Fruit fly (Drosophila melanogaster) whole organism, adult: Measurements from ENCODE around the gene CG14856.
A peak's percentile ranks its signal among the peaks of the same experiment; 100 is the strongest.

Experiments used
- CG11617 ChIP-seq: fragments of 200-800 bp; sonication (Bioruptor generic); optimal IDR thresholded peaks from 2 replicates; lab custom pipeline; 2017; ENCODE audit warnings: mild to moderate bottlenecking, missing biosample characterization, missing genetic modification reagents, missing genetic modification characterization
- CG12768 ChIP-seq: fragments of 200-800 bp; sonication (Bioruptor generic); optimal IDR thresholded peaks from 2 replicates; lab custom pipeline; 2017; ENCODE audit warnings: missing biosample characterization, missing genetic modification characterization, mild to moderate bottlenecking, moderate library complexity, missing genetic modification reagents
- CG14711 ChIP-seq: fragments of 200-800 bp; sonication (Bioruptor generic); optimal IDR thresholded peaks from 2 replicates; lab custom pipeline; 2018; ENCODE audit warnings: missing biosample characterization, mild to moderate bottlenecking, missing genetic modification characterization, moderate library complexity
- CG1620 ChIP-seq: fragments of 200-800 bp; sonication (Bioruptor generic); optimal IDR thresholded peaks from 2 replicates; lab custom pipeline; 2016; ENCODE audit warnings: missing biosample characterization, missing genetic modification characterization
- CG33017 ChIP-seq: fragments of 200-800 bp; sonication (Bioruptor generic); optimal IDR thresholded peaks from 2 replicates; lab custom pipeline; 2018; ENCODE audit warnings: missing biosample characterization, mild to moderate bottlenecking, missing genetic modification characterization, moderate library complexity
- CG5204 ChIP-seq: fragments of 200-800 bp; sonication (Bioruptor generic); optimal IDR thresholded peaks from 2 replicates; lab custom pipeline; 2016; ENCODE audit warnings: missing biosample characterization, missing genetic modification characterization
- CG7045 ChIP-seq: fragments of 200-800 bp; sonication (Bioruptor generic); optimal IDR thresholded peaks from 2 replicates; lab custom pipeline; 2017; ENCODE audit warnings: missing biosample characterization, mild to moderate bottlenecking, missing genetic modification characterization
- CG7101 ChIP-seq: fragments of 200-800 bp; sonication (Bioruptor generic); optimal IDR thresholded peaks from 2 replicates; lab custom pipeline; 2018; ENCODE audit warnings: missing biosample characterization, mild to moderate bottlenecking, missing genetic modification characterization, moderate library complexity
- Clk ChIP-seq: fragments of 200-800 bp; sonication (Bioruptor generic); optimal IDR thresholded peaks from 2 replicates; lab custom pipeline; 2017; ENCODE audit warnings: missing biosample characterization, missing genetic modification characterization
- Crg-1 ChIP-seq: fragments of 200-800 bp; sonication (Bioruptor generic); optimal IDR thresholded peaks from 2 replicates; lab custom pipeline; 2016; ENCODE audit warnings: missing biosample characterization, missing genetic modification characterization
- Hr96 ChIP-seq: fragments of 200-800 bp; sonication (Bioruptor generic); optimal IDR thresholded peaks from 2 replicates; lab custom pipeline; 2016; ENCODE audit warnings: missing biosample characterization, missing genetic modification characterization
- Mnt ChIP-seq: fragments of 200-800 bp; sonication (Bioruptor generic); optimal IDR thresholded peaks from 2 replicates; lab custom pipeline; 2016; ENCODE audit warnings: missing biosample characterization, mild to moderate bottlenecking, missing genetic modification characterization
- bab1 ChIP-seq: fragments of 200-800 bp; sonication (Bioruptor generic); optimal IDR thresholded peaks from 3 replicates; lab custom pipeline; 2019; ENCODE audit warnings: missing biosample characterization, mild to moderate bottlenecking, missing genetic modification characterization, moderate library complexity
- cic ChIP-seq: fragments of 200-800 bp; sonication (Bioruptor generic); optimal IDR thresholded peaks from 2 replicates; lab custom pipeline; 2017; ENCODE audit warnings: missing biosample characterization, mild to moderate bottlenecking, missing genetic modification characterization, moderate library complexity
- cnc ChIP-seq, 2 experiments: fragments of >200 bp; optimal IDR thresholded peaks; 2 replicates each; lab custom pipeline; 2017
- kay ChIP-seq: fragments of 200-800 bp; sonication (Bioruptor generic); peaks from one replicate; lab custom pipeline; 2016; ENCODE audit warnings: missing biosample characterization, missing genetic modification characterization, borderline replicate concordance
- ovo ChIP-seq: fragments of 200-800 bp; sonication (Bioruptor generic); optimal IDR thresholded peaks from 2 replicates; lab custom pipeline; 2016; ENCODE audit warnings: missing biosample characterization, missing genetic modification characterization
- pad ChIP-seq: fragments of 200-800 bp; sonication (Bioruptor generic); optimal IDR thresholded peaks from 3 replicates; lab custom pipeline; 2017; ENCODE audit warnings: missing biosample characterization, missing genetic modification characterization, mild to moderate bottlenecking, moderate library complexity, missing genetic modification reagents
- tj ChIP-seq: fragments of 200-800 bp; sonication (Bioruptor generic); optimal IDR thresholded peaks from 3 replicates; lab custom pipeline; 2017; ENCODE audit warnings: missing biosample characterization, mild to moderate bottlenecking, missing genetic modification characterization, moderate library complexity
- toe ChIP-seq: fragments of 200-800 bp; sonication (Bioruptor generic); optimal IDR thresholded peaks from 2 replicates; lab custom pipeline; 2016; ENCODE audit warnings: missing biosample characterization, missing genetic modification characterization

CG14856 gene

DNA sequence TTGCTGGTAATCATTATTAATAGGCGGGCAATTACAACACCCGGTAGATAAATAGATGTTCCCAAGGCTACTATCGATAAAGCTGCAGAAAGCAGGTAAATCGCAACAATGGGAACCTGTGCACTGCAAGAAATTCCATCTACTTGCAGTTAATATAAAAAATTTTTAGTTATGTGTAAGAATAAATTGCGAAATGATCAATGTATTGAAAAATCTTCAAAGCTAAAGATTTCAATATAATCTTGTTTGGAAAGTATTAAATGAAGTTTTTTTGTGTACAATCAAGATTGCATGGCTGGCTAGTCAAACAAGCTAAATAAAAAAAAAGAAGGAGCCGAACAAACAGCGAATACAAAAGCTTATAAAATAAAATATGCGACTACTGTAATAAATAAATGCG lies 23.4 kb upstream of the CG14856 start:
- TF ChIP-seq Clk (GFP tag; lab: Kevin White, UChicago) = no peak
- peak; percentile 37 for TF ChIP-seq CG5204

DNA sequence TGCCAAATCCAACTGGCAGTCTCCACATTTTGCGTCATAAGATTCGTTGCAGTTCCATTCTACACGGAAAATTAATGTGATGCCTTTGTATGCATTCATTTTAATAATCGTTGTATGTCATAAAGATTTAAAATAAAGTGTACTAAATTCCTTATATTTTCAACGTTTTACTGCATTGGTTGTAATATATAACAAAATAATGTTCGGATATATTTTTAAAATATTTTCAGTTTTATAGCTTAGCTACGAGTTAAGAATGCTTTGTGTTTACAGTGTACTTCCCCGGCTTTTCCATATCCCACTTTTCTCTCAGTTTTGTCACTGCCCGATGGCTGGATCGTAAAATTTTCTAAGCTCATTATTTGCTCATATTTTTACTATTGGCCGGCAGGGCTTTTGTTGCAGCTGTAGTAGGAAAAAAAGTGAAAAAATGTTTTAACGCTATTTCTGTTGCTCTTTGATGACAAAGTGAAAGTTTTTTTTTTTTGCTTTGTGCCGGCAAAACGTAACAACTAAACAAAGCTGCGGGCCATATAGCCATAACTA lies 19.0 kb upstream of the CG14856 start:
- TF ChIP-seq CG14711 (no peak), Clk (GFP tag; lab: Kevin White, UChicago) (no peak), CG7101 (tag; lab: Kevin White, UChicago) (no peak), Hr96 (no peak), cic (GFP tag; lab: Kevin White, UChicago) (no peak), toe (GFP tag; lab: Kevin White, UChicago) (peak; percentile 21), Crg-1 (GFP tag; lab: Kevin White, UChicago) (no peak), CG33017 (tag; lab: Kevin White, UChicago) (peak; percentile 43), CG12768 (GFP tag; lab: Kevin White, UChicago) (peak; percentile 8), pad (no peak), kay (peak; percentile 90)

DNA sequence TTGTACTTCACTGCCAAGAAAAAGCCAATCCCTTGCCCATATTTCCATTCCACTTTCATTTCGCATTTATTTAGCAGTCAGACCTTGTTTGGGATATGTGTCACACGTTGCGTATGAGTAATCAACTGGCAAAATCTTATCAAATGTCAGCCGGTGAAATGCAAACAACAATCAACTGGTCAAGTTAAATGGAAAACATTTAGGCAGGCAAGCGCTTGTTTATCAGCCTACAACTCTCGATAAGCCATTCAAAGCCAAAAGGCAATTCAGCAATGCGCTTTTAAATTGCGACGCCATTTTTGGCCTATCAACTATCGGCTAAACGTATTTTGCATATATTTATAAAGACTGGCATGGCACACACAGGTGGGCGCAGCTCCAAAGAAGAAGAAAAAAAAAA lies 18.0 kb upstream of the CG14856 start:
- peak; percentile 38 for TF ChIP-seq cic (GFP tag; lab: Kevin White, UChicago)
- no peak for TF ChIP-seq CG5204
- TF ChIP-seq Mnt (GFP tag; lab: Kevin White, UChicago) = no peak
- no peak for TF ChIP-seq cnc (optimal IDR thresholded peaks at IDR 0.05; lab: Kevin White, UChicago)
- TF ChIP-seq Crg-1 (GFP tag; lab: Kevin White, UChicago) = no peak
- TF ChIP-seq CG7101 (tag; lab: Kevin White, UChicago) = no peak
- TF ChIP-seq pad = no peak
- TF ChIP-seq tj = no peak
- TF ChIP-seq kay = peak; percentile 91
- TF ChIP-seq CG14711 = no peak
- TF ChIP-seq bab1 (GFP tag; lab: Kevin White, UChicago) = no peak
- TF ChIP-seq ovo = no peak
- TF ChIP-seq CG12768 (GFP tag; lab: Kevin White, UChicago) = peak; percentile 26
- TF ChIP-seq CG11617 (GFP tag; lab: Kevin White, UChicago) = no peak
- TF ChIP-seq Clk (GFP tag; lab: Kevin White, UChicago) = no peak
- TF ChIP-seq toe (GFP tag; lab: Kevin White, UChicago) = no peak
- TF ChIP-seq CG33017 (tag; lab: Kevin White, UChicago) = no peak
- TF ChIP-seq CG1620 (GFP tag; lab: Kevin White, UChicago) = no peak
- no peak for TF ChIP-seq CG7045
- TF ChIP-seq Hr96 = no peak

DNA sequence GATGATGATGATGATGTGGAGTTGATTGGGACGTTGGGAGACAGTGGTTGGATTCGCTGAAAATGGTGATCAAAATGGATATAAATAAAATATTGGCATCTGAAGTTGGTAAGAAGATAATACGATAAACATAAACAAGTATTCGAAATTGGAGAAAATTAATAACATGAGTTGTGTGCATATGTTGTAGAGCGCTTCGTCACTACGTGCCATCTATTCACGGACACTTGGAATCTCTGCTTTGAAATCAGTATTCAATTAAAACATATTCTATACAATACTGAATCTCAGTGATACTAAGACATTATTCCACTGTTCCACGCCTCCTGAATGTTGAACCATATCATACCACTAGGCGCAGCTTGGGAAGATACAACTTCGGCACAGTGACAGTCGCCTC lies 13.5 kb upstream of the CG14856 start:
- TF ChIP-seq kay = peak; percentile 11
- no peak for TF ChIP-seq cic (GFP tag; lab: Kevin White, UChicago)
- TF ChIP-seq CG11617 (GFP tag; lab: Kevin White, UChicago) = no peak
- no peak for TF ChIP-seq Hr96
- TF ChIP-seq pad = no peak

DNA sequence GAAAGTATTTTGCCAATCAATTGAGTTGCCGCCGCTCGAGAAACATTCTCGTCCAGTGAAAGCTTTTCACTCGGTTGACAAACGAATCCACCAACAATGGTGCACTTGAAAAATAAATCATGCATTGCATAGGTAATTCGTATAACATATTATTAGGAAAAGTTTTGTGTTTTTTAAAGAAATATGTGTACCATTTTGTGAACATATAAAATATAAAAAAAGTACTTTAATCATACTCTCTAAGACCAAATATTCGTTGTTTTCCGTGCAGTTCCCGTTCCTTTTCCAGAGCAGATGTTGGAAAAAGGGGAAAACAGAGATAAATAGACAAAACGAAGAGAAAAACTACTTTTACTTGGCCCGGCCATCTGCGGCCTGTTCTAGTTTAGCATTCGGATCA lies 12.1 kb upstream of the CG14856 start:
- TF ChIP-seq CG11617 (GFP tag; lab: Kevin White, UChicago) (no peak), toe (GFP tag; lab: Kevin White, UChicago) (no peak), Clk (GFP tag; lab: Kevin White, UChicago) (no peak), cnc (optimal IDR thresholded peaks at IDR 0.05; lab: Kevin White, UChicago) (no peak), Hr96 (no peak), CG5204 (no peak), cic (GFP tag; lab: Kevin White, UChicago) (no peak), pad (no peak), bab1 (GFP tag; lab: Kevin White, UChicago) (no peak), CG7101 (tag; lab: Kevin White, UChicago) (no peak), CG1620 (GFP tag; lab: Kevin White, UChicago) (no peak), Mnt (GFP tag; lab: Kevin White, UChicago) (no peak), CG12768 (GFP tag; lab: Kevin White, UChicago) (no peak), CG7045 (no peak)

DNA sequence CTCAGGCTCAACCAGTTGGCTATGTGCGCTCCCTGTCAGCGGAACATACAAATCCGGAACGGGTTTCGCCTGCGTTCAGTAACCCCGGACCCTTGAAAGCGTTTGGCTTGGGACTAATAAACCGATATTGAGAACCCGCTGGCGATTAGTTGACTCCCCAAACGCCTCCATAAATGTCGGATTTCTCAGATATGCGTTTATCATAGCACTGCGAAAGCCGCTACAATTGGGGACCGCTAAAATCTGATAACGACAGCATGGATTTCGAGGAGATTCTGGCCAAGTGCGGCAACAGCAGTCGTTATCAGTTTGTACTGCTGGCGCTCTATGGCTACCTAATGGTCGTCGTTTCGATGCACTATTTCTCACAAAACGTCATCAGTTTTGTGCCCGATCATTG lies 2.5 kb upstream of the CG14856 start, which contains the start of gene CG14855:
CG14855 (plus strand) TSS at position 12 of the 400 bp plus-strand sequence.
- TF ChIP-seq Mnt (GFP tag; lab: Kevin White, UChicago) (no peak), cic (GFP tag; lab: Kevin White, UChicago) (no peak), Hr96 (no peak), CG11617 (GFP tag; lab: Kevin White, UChicago) (no peak), Crg-1 (GFP tag; lab: Kevin White, UChicago) (no peak), kay (no peak)

DNA sequence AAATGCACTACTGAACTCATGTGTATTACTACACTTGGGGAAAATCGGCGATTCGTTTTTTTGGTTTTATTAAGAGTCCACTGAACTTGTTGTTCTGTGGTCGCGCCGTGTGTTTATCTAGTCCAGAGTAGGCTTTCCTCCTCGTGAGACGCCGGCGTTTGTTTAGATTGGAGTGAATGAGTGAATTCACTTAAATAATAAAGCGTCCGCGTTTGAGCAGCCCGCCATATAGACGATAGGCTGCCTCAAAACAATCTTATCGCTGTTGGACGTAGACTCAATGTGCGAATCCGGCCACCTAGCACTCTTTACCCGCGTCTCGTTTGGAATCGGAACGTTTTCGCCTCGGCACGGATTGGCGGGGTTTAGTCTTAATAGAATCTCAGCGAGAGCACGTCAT lies 2.6 kb downstream of the CG14856 start, which contains the start of gene CG14857:
CG14857 (plus strand) TSS at position 367 of the 400 bp plus-strand sequence.
- TF ChIP-seq cnc (optimal IDR thresholded peaks at IDR 0.05; lab: Kevin White, UChicago) (no peak), kay (peak; percentile 49), tj (no peak), CG33017 (tag; lab: Kevin White, UChicago) (peak; percentile 12), Crg-1 (GFP tag; lab: Kevin White, UChicago) (no peak), bab1 (GFP tag; lab: Kevin White, UChicago) (no peak), cic (GFP tag; lab: Kevin White, UChicago) (peak; percentile 70), Mnt (GFP tag; lab: Kevin White, UChicago) (peak; percentile 45), CG7101 (tag; lab: Kevin White, UChicago) (no peak), CG12768 (GFP tag; lab: Kevin White, UChicago) (peak; percentile 52), pad (no peak), Clk (GFP tag; lab: Kevin White, UChicago) (no peak)
